Worm (Caenorhabditis elegans) whole organism, late embryonic: ENCODE measurements around the gene snrp-200.

Experiments used
- C38D4.7 ChIP-seq: fragments of 200-800 bp; sonication (Bioruptor generic); optimal IDR thresholded peaks from 2 replicates; lab custom pipeline; 2018; ENCODE audit warnings: mild to moderate bottlenecking, missing genetic modification characterization, moderate library complexity, missing compliant biosample characterization
- F13H6.1 ChIP-seq: sonication (generic microtip); optimal IDR thresholded peaks from 2 replicates; lab custom pipeline; 2016; ENCODE audit warnings: missing genetic modification characterization, missing compliant biosample characterization
- ceh-22 ChIP-seq: sonication (generic microtip); optimal IDR thresholded peaks from 2 replicates; lab custom pipeline; 2017; ENCODE audit warnings: missing biosample characterization, missing genetic modification characterization
- gmeb-2 ChIP-seq: sonication (generic microtip); optimal IDR thresholded peaks from 2 replicates; lab custom pipeline; 2016; ENCODE audit warnings: missing genetic modification characterization, inconsistent platforms, missing compliant biosample characterization
- hlh-6 ChIP-seq: sonication (generic microtip); optimal IDR thresholded peaks from 2 replicates; lab custom pipeline; 2016; ENCODE audit warnings: missing genotype, missing genetic modification characterization, missing compliant biosample characterization
- nfya-1 ChIP-seq: sonication (generic microtip); optimal IDR thresholded peaks from 2 replicates; lab custom pipeline; 2017; ENCODE audit warnings: missing genetic modification characterization, mild to moderate bottlenecking, missing compliant biosample characterization, antibody characterized with exemption, moderate library complexity
- nhr-11 ChIP-seq: fragments of 150-350 bp; optimal IDR thresholded peaks from 2 replicates; lab custom pipeline; 2014; ENCODE audit warnings: missing biosample characterization, missing genetic modification characterization
- pax-1 ChIP-seq: fragments of 150-350 bp; optimal IDR thresholded peaks from 2 replicates; lab custom pipeline; 2014; ENCODE audit warnings: missing biosample characterization, missing genetic modification characterization
- pha-4 ChIP-seq: fragments of 150-350 bp; optimal IDR thresholded peaks from 2 replicates; lab custom pipeline; 2018; ENCODE audit warnings: missing biosample characterization, missing genetic modification reagents, missing genetic modification characterization
- pqm-1 ChIP-seq: sonication (generic microtip); optimal IDR thresholded peaks from 2 replicates; lab custom pipeline; 2016; ENCODE audit warnings: missing genetic modification characterization, missing compliant biosample characterization
- pros-1 ChIP-seq: fragments of 150-350 bp; optimal IDR thresholded peaks from 2 replicates; lab custom pipeline; 2014; ENCODE audit warnings: missing biosample characterization, missing genetic modification reagents, missing genetic modification characterization
- sdc-2 ChIP-seq: sonication (generic microtip); optimal IDR thresholded peaks from 2 replicates; lab custom pipeline; 2016; ENCODE audit warnings: missing genotype, missing genetic modification characterization, missing compliant biosample characterization
- ttx-3 ChIP-seq: sonication (generic microtip); optimal IDR thresholded peaks from 2 replicates; lab custom pipeline; 2016; ENCODE audit warnings: missing genetic modification reagents, missing genetic modification characterization, missing compliant biosample characterization

DNA sequence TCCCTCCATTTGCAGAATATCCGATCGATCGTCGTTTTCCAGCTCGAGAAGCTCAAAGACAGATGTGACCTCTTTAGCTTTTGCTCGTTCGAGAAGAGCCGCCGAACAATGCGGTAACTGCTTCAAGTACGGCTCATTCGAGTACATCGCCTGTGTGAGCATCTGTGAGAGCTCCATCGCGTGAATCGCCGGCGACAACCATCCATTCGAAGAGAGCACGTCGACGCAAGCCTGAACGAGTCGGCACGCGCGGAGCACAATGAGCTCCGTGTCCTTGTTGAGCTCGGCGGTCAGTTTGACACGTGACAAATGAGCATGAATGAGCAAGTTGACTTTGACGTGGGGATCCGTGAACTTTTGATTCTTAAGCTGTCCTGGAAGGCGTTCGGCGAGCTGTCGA, 8.8 kb downstream of the snrp-200 start:
- TF ChIP-seq ceh-22 (tag; lab: Kevin White, UChicago) (no peak), nhr-11 (no peak), nfya-1 (tag; lab: Kevin White, UChicago) (no peak), pax-1 (tag; lab: Kevin White, UChicago) (no peak), pros-1 (tag; lab: Kevin White, UChicago) (no peak), F13H6.1 (no peak), C38D4.7 (GFP tag; lab: Kevin White, UChicago) (no peak), pha-4 (tag; lab: Kevin White, UChicago) (no peak), hlh-6 (peak; percentile 83), pqm-1 (tag; lab: Kevin White, UChicago) (no peak), ttx-3 (tag; lab: Kevin White, UChicago) (no peak), gmeb-2 (tag; lab: Kevin White, UChicago) (no peak), sdc-2 (no peak)
